Worm (Caenorhabditis elegans): Measurements from ENCODE around the gene Y32B12B.1.

DNA sequence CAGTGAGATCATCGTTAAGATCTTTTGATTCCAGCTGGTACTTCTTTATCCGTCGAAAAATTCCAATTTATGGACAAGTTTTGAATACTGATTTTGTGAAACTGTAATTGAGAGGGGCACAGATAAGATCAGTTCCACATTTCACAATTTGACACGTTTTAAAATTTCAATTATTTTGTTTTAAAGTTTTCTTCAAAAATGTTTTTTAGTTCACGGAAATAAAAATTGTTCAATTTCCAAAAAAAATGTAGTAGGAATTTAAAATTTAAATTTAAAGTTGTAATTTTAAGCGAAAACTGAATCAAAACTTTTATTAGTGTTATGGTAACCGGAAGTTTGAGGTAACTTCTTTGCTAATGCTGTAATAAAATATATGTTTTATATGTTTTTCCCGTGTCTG, 19.2 kb upstream of the Y32B12B.1 start, which contains the start of gene F36D3.4:
- TF ChIP-seq W03F9.2 (tag; optimal IDR thresholded peaks at IDR 0.05) = no peak
- no peak for TF ChIP-seq him-1 (tag; optimal IDR thresholded peaks at IDR 0.05)
- no peak for TF ChIP-seq dao-5 (tag; optimal IDR thresholded peaks at IDR 0.05)

Data from whole organism, L4/young adult.